Fruit fly (Drosophila melanogaster) whole organism, prepupa: ENCODE measurements around the gene dock.

ENCODE experiments used
- CG10631 ChIP-seq: fragments of 200-800 bp; sonication (Bioruptor generic); optimal IDR thresholded peaks from 2 replicates; lab custom pipeline; 2016; ENCODE audit warnings: missing biosample characterization, missing genetic modification characterization
- CG10669 ChIP-seq: fragments of 200-800 bp; sonication (Bioruptor generic); optimal IDR thresholded peaks from 3 replicates; lab custom pipeline; 2018; ENCODE audit warnings: missing biosample characterization, mild to moderate bottlenecking, missing genetic modification characterization, moderate library complexity
- CG11294 ChIP-seq: fragments of 200-800 bp; sonication (Bioruptor generic); IDR thresholded peaks from 2 replicates; pipeline ENCODE4 v1.3.6; 2022; ENCODE audit warnings: missing biosample characterization, missing genetic modification characterization
- CG11902 ChIP-seq: fragments of 200-800 bp; sonication (Bioruptor generic); optimal IDR thresholded peaks from 3 replicates; lab custom pipeline; 2016; ENCODE audit warnings: missing biosample characterization, missing genetic modification characterization
- CG15336 ChIP-seq: fragments of 200-800 bp; sonication (Bioruptor generic); IDR thresholded peaks from 2 replicates; pipeline ENCODE4 v1.3.6; 2022; ENCODE audit warnings: missing biosample characterization, missing genetic modification characterization
- CG1621 ChIP-seq: fragments of 200-800 bp; sonication (Bioruptor generic); optimal IDR thresholded peaks from 3 replicates; lab custom pipeline; 2018; ENCODE audit warnings: missing biosample characterization, mild to moderate bottlenecking, missing genetic modification characterization
- CG16779 ChIP-seq: fragments of 200-800 bp; sonication (Bioruptor generic); optimal IDR thresholded peaks from 3 replicates; lab custom pipeline; 2017; ENCODE audit warnings: missing biosample characterization, mild to moderate bottlenecking, missing genetic modification characterization
- CG32006 ChIP-seq: fragments of 200-800 bp; sonication (Bioruptor generic); optimal IDR thresholded peaks from 3 replicates; lab custom pipeline; 2017; ENCODE audit warnings: missing biosample characterization, mild to moderate bottlenecking, missing genetic modification characterization
- CG34406 ChIP-seq: fragments of 200-800 bp; sonication (Bioruptor generic); optimal IDR thresholded peaks from 3 replicates; lab custom pipeline; 2016; ENCODE audit warnings: missing biosample characterization, missing genetic modification characterization
- CG3919 ChIP-seq: fragments of 200-800 bp; sonication (Bioruptor generic); optimal IDR thresholded peaks from 3 replicates; lab custom pipeline; 2016; ENCODE audit warnings: missing biosample characterization, missing genetic modification characterization
- CG6163 ChIP-seq: fragments of 200-800 bp; sonication (Bioruptor generic); IDR thresholded peaks from 3 replicates; pipeline ENCODE4 v1.3.6; 2022; ENCODE audit warnings: missing biosample characterization, missing genetic modification characterization
- CG6276 ChIP-seq: fragments of 200-800 bp; sonication (Bioruptor generic); optimal IDR thresholded peaks from 2 replicates; lab custom pipeline; 2017; ENCODE audit warnings: missing biosample characterization, mild to moderate bottlenecking, missing genetic modification characterization
- CG6792 ChIP-seq: fragments of 200-800 bp; sonication (Bioruptor generic); optimal IDR thresholded peaks from 3 replicates; lab custom pipeline; 2016; ENCODE audit warnings: missing biosample characterization, missing genetic modification characterization
- CG6808 ChIP-seq: fragments of 200-800 bp; sonication (Bioruptor generic); optimal IDR thresholded peaks from 3 replicates; lab custom pipeline; 2017; ENCODE audit warnings: missing biosample characterization, missing genetic modification characterization, mild to moderate bottlenecking, moderate library complexity, missing genetic modification reagents
- CG6854 ChIP-seq: fragments of 200-800 bp; sonication (Bioruptor generic); optimal IDR thresholded peaks from 2 replicates; lab custom pipeline; 2017; ENCODE audit warnings: missing biosample characterization, mild to moderate bottlenecking, missing genetic modification characterization
- CG7368 ChIP-seq: fragments of 200-800 bp; sonication (Bioruptor generic); optimal IDR thresholded peaks from 3 replicates; lab custom pipeline; 2016; ENCODE audit warnings: missing biosample characterization, missing genetic modification characterization
- CG8119 ChIP-seq: fragments of 200-800 bp; sonication (Bioruptor generic); IDR thresholded peaks from 3 replicates; pipeline ENCODE4 v1.3.6; 2022; ENCODE audit warnings: missing biosample characterization, missing genetic modification characterization
- CG8632 ChIP-seq: fragments of 200-800 bp; sonication (Bioruptor generic); optimal IDR thresholded peaks from 3 replicates; lab custom pipeline; 2016; ENCODE audit warnings: missing biosample characterization, missing genetic modification characterization
- Eip78C ChIP-seq: fragments of 200-800 bp; sonication (Bioruptor generic); peaks from one replicate; lab custom pipeline; 2016; ENCODE audit warnings: missing biosample characterization, missing genetic modification characterization
- Eip93F ChIP-seq: fragments of 200-800 bp; sonication (Bioruptor generic); optimal IDR thresholded peaks from 2 replicates; lab custom pipeline; 2016; ENCODE audit warnings: missing biosample characterization, mild to moderate bottlenecking, missing genetic modification characterization
- Ets96B ChIP-seq: fragments of 200-800 bp; optimal IDR thresholded peaks from 2 replicates; lab custom pipeline; 2019; ENCODE audit warnings: missing biosample characterization, mild to moderate bottlenecking, missing genetic modification characterization, moderate library complexity
- Gug ChIP-seq: fragments of 200-800 bp; sonication (Bioruptor generic); IDR thresholded peaks from 2 replicates; pipeline ENCODE4 v1.3.6; 2022; ENCODE audit warnings: missing biosample characterization, missing genetic modification characterization
- Hr38 ChIP-seq: sonication (Bioruptor generic); optimal IDR thresholded peaks from 2 replicates; lab custom pipeline; 2016; ENCODE audit warnings: missing biosample characterization, missing genetic modification characterization
- Hr39 ChIP-seq: fragments of 200-800 bp; sonication (Bioruptor generic); optimal IDR thresholded peaks from 2 replicates; lab custom pipeline; 2016; ENCODE audit warnings: missing biosample characterization, missing genetic modification characterization
- Hr4 ChIP-seq: fragments of 200-800 bp; sonication (Bioruptor generic); optimal IDR thresholded peaks from 3 replicates; lab custom pipeline; 2016; ENCODE audit warnings: missing biosample characterization, missing genetic modification characterization
- Lpt ChIP-seq: fragments of 200-800 bp; sonication (Bioruptor generic); optimal IDR thresholded peaks from 3 replicates; lab custom pipeline; 2016; ENCODE audit warnings: missing biosample characterization, missing genetic modification characterization
- OdsH ChIP-seq: fragments of 200-800 bp; sonication (Bioruptor generic); optimal IDR thresholded peaks from 3 replicates; lab custom pipeline; 2016; ENCODE audit warnings: missing biosample characterization, missing genetic modification characterization
- Sox102F ChIP-seq: fragments of 200-800 bp; sonication (Bioruptor generic); optimal IDR thresholded peaks from 2 replicates; lab custom pipeline; 2016; ENCODE audit warnings: missing biosample characterization, mild to moderate bottlenecking, missing genetic modification characterization
- Sox14 ChIP-seq: fragments of 200-800 bp; sonication (Bioruptor generic); optimal IDR thresholded peaks from 3 replicates; lab custom pipeline; 2016; ENCODE audit warnings: missing biosample characterization, missing genetic modification characterization
- Sox15 ChIP-seq: fragments of 200-800 bp; sonication (Bioruptor generic); optimal IDR thresholded peaks from 3 replicates; lab custom pipeline; 2016; ENCODE audit warnings: missing biosample characterization, missing genetic modification characterization
- achi ChIP-seq: fragments of 200-800 bp; sonication (Bioruptor generic); optimal IDR thresholded peaks from 3 replicates; lab custom pipeline; 2016; ENCODE audit warnings: missing biosample characterization, missing genetic modification characterization
- acj6 ChIP-seq: fragments of 200-800 bp; sonication (Bioruptor generic); optimal IDR thresholded peaks from 3 replicates; lab custom pipeline; 2016; ENCODE audit warnings: missing biosample characterization, missing genetic modification characterization
- cyc ChIP-seq: fragments of 200-800 bp; sonication (Bioruptor generic); optimal IDR thresholded peaks from 3 replicates; lab custom pipeline; 2016; ENCODE audit warnings: missing biosample characterization, missing genetic modification characterization
- eg ChIP-seq: fragments of 200-800 bp; sonication (Bioruptor generic); IDR thresholded peaks from 3 replicates; pipeline ENCODE4 v1.3.6; 2022; ENCODE audit warnings: missing biosample characterization, missing genetic modification characterization
- fd59A ChIP-seq: fragments of 200-800 bp; sonication (Bioruptor generic); optimal IDR thresholded peaks from 2 replicates; lab custom pipeline; 2017; ENCODE audit warnings: missing biosample characterization, mild to moderate bottlenecking, missing genetic modification characterization, missing genetic modification reagents
- fd85E ChIP-seq: fragments of 200-800 bp; sonication (Bioruptor generic); optimal IDR thresholded peaks from 3 replicates; lab custom pipeline; 2016; ENCODE audit warnings: missing biosample characterization, missing genetic modification characterization
- fkh ChIP-seq: fragments of 200-800 bp; sonication (Bioruptor generic); optimal IDR thresholded peaks from 3 replicates; lab custom pipeline; 2017; ENCODE audit warnings: missing biosample characterization, mild to moderate bottlenecking, missing genetic modification characterization, moderate library complexity
- net ChIP-seq: fragments of 200-800 bp; sonication (Bioruptor generic); optimal IDR thresholded peaks from 3 replicates; lab custom pipeline; 2016; ENCODE audit warnings: missing biosample characterization, missing genetic modification characterization
- salr ChIP-seq, 2 experiments: fragments of 200-800 bp; sonication (Bioruptor generic); optimal IDR thresholded peaks; 3 replicates each; lab custom pipeline; 2016 to 2018; ENCODE audit warnings: missing biosample characterization in 2 of 2, missing genetic modification characterization in 2 of 2, mild to moderate bottlenecking in 1 of 2
- spab ChIP-seq: fragments of 200-800 bp; sonication (Bioruptor generic); optimal IDR thresholded peaks from 2 replicates; lab custom pipeline; 2017; ENCODE audit warnings: missing biosample characterization, mild to moderate bottlenecking, missing genetic modification characterization, missing genetic modification reagents
- ss ChIP-seq, 2 experiments: fragments of 200-800 bp; sonication (Bioruptor generic); optimal IDR thresholded peaks; 2 replicates in 1 of 2; 3 replicates in 1 of 2; lab custom pipeline; 2017 to 2018; ENCODE audit warnings: mild to moderate bottlenecking in 2 of 2, missing biosample characterization in 2 of 2, missing genetic modification characterization in 2 of 2, moderate library complexity in 1 of 2
- svp ChIP-seq: fragments of 200-800 bp; sonication (Bioruptor generic); peaks from one replicate; lab custom pipeline; 2016; ENCODE audit warnings: missing biosample characterization, missing genetic modification characterization
- topi ChIP-seq: fragments of 200-800 bp; sonication (Bioruptor generic); optimal IDR thresholded peaks from 3 replicates; lab custom pipeline; 2016; ENCODE audit warnings: missing biosample characterization, missing genetic modification characterization
- vri ChIP-seq: fragments of 200-800 bp; sonication (Bioruptor generic); optimal IDR thresholded peaks from 3 replicates; lab custom pipeline; 2016; ENCODE audit warnings: missing biosample characterization, mild to moderate bottlenecking, missing genetic modification characterization

The dock gene

DNA sequence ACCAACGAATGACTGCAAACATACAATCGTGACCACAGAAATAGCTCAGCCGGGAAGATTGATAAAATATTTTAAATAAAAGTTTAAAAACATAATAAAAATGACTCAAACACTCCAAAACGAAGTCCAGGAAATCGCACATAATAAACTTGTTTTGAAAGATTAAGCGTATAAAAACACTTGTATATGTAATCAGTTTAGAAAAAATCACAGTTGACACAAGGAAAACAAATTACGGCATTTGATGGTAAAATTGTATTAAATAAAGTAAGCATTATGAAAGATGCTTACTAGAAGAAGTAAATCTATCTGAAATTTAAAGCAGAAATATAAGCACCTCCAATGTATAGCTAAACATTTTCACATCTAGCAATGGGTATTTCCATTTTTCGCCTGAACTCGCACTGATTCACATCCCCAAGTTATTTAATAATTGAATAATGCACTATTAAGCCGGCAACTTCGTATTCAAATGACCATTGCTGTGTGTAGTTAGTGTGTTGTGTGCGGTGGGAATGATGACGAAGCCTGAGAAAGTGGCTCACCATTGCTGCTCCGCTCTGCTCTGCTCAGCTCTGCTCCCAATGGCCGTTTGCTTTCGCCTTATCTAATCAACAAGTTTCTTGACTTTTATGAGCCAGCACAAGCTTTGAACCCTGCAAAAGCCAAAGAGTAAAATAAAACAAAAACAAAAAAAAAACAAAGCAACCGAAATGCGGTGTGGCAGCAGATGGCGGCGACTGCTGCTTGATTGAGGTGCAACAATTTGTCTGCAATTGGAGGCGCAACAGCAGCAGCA is 21.6 kb downstream of the dock start (continued):
- TF ChIP-seq CG16779 (tag; lab: Kevin White, UChicago) (no peak), Lpt (GFP tag; lab: Kevin White, UChicago) (peak; percentile 26), Gug (no peak), cyc (GFP tag; lab: Kevin White, UChicago) (peak; percentile 29), OdsH (GFP tag; lab: Kevin White, UChicago) (peak; percentile 68), CG6792 (GFP tag; lab: Kevin White, UChicago) (peak; percentile 4), CG8632 (peak; percentile 57), Hr4 (GFP tag; lab: Kevin White, UChicago) (peak; percentile 29), fkh (GFP tag; lab: Kevin White, UChicago) (no peak), svp (GFP tag; lab: Kevin White, UChicago) (peak; percentile 83), CG11902 (GFP tag; lab: Kevin White, UChicago) (no peak), CG6808 (GFP tag; lab: Kevin White, UChicago) (peak; percentile 52), eg (GFP tag; lab: Robert Waterston, UW) (peak; percentile 52; the same call in 1 of the 3 replicates), spab (peak; percentile 24), net (GFP tag; lab: Kevin White, UChicago) (peak; percentile 59), Hr39 (GFP tag; lab: Kevin White, UChicago) (peak; percentile 59), CG7368 (no peak), CG34406 (GFP tag; lab: Kevin White, UChicago) (peak; percentile 53), Eip78C (GFP tag; lab: Kevin White, UChicago) (peak; percentile 88), vri (no peak), CG10631 (GFP tag; lab: Kevin White, UChicago) (peak; percentile 50), fd85E (no peak), CG11294 (GFP tag; lab: Robert Waterston, UW) (no peak), topi (GFP tag; lab: Kevin White, UChicago) (peak; percentile 53), CG10669 (GFP tag; lab: Kevin White, UChicago) (peak; percentile 10), CG32006 (GFP tag; lab: Kevin White, UChicago) (peak; percentile 87), Sox14 (GFP tag; lab: Kevin White, UChicago) (peak; percentile 27), achi (GFP tag; lab: Kevin White, UChicago) (peak; percentile 67), Hr38 (GFP tag; lab: Kevin White, UChicago) (no peak)

DNA sequence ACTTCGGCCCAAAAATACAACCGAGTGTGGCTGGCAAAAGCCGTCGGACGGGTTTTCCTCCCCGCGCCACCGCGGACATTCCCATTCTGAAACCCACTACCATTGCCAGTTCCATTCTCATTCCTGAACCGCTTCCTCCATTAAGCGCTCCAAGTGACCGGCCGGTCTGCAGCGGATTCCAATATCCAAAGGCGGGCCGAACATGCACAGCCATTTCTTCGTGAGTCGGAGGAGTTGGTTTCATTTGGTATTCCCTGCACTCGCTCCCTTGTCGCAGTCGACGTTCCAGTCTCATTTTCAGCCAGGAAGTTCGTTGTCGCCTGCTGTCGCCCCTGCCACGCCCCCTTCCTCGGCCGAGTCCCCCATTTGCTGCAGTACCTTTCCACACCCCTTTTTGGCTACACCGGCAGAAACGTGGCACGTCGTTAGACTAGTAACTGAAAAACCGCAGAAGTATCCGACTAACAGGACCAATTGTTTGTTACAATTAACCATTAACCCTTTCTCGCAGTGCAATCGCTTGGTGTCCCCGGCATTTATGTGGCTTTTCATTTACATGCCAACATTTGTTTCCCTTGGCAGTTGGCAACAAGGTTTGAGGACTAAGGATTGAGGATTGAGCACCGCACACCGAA is 22.3 kb downstream of the dock start:
- TF ChIP-seq Hr38 (GFP tag; lab: Kevin White, UChicago) (no peak), acj6 (GFP tag; lab: Kevin White, UChicago) (peak; percentile 78), fd59A (GFP tag; lab: Kevin White, UChicago) (peak; percentile 59), CG15336 (GFP tag; lab: Robert Waterston, UW) (0 out of 2 replicates have a peak, but pooled peaks have one; percentile 43), Hr39 (GFP tag; lab: Kevin White, UChicago) (peak; percentile 86), CG8632 (peak; percentile 79), CG34406 (GFP tag; lab: Kevin White, UChicago) (peak; percentile 71), OdsH (GFP tag; lab: Kevin White, UChicago) (peak; percentile 69), CG3919 (GFP tag; lab: Kevin White, UChicago) (peak; percentile 87), CG7368 (peak; percentile 80), achi (GFP tag; lab: Kevin White, UChicago) (peak; percentile 78), svp (GFP tag; lab: Kevin White, UChicago) (peak; percentile 90), CG10669 (GFP tag; lab: Kevin White, UChicago) (peak; percentile 73), topi (GFP tag; lab: Kevin White, UChicago) (peak; percentile 86), Ets96B (tag; lab: Kevin White, UChicago) (peak; percentile 68), CG6276 (GFP tag; lab: Kevin White, UChicago) (peak; percentile 6), Eip93F (GFP tag; lab: Kevin White, UChicago) (peak; percentile 83), CG32006 (GFP tag; lab: Kevin White, UChicago) (peak; percentile 54), cyc (GFP tag; lab: Kevin White, UChicago) (peak; percentile 88), CG11294 (GFP tag; lab: Robert Waterston, UW) (no peak), eg (GFP tag; lab: Robert Waterston, UW) (peak; percentile 43; the same call in 2 of the 3 replicates), Sox15 (peak; percentile 53), fkh (GFP tag; lab: Kevin White, UChicago) (no peak), fd85E (peak; percentile 62), CG8119 (GFP tag; lab: Robert Waterston, UW) (no peak), Eip78C (GFP tag; lab: Kevin White, UChicago) (peak; percentile 91), Sox102F (peak; percentile 91), Gug (peak; percentile 36; the same call in 1 of the 2 replicates), CG1621 (tag; lab: Kevin White, UChicago) (peak; percentile 66), Lpt (GFP tag; lab: Kevin White, UChicago) (peak; percentile 24), salr (GFP tag; optimal IDR thresholded peaks at IDR 0.05; lab: Kevin White, UChicago) (peak in 1 of 2 experiments; percentile 45), CG6808 (GFP tag; lab: Kevin White, UChicago) (peak; percentile 72), CG6854 (peak; percentile 57), CG6163 (GFP tag; lab: Robert Waterston, UW) (peak; percentile 87), ss (GFP tag; optimal IDR thresholded peaks at IDR 0.05; lab: Kevin White, UChicago) (peak; percentile 78 to 80)
